Worm (Caenorhabditis elegans) whole organism, late embryonic: Measurements from ENCODE around the gene har-1.

Experiments
- ceh-48 ChIP-seq: sonication (generic microtip); optimal IDR thresholded peaks from 2 replicates; lab custom pipeline; 2016; ENCODE audit warnings: missing genetic modification characterization, inconsistent platforms, missing compliant biosample characterization
- ceh-6 ChIP-seq: fragments of 200-800 bp; sonication (Bioruptor generic); optimal IDR thresholded peaks from 2 replicates; lab custom pipeline; 2018; ENCODE audit warnings: mild to moderate bottlenecking, missing genetic modification characterization, missing compliant biosample characterization
- sox-4 ChIP-seq: sonication (generic microtip); optimal IDR thresholded peaks from 2 replicates; lab custom pipeline; 2017; ENCODE audit warnings: mild to moderate bottlenecking, missing genetic modification characterization, inconsistent platforms, missing compliant biosample characterization

DNA sequence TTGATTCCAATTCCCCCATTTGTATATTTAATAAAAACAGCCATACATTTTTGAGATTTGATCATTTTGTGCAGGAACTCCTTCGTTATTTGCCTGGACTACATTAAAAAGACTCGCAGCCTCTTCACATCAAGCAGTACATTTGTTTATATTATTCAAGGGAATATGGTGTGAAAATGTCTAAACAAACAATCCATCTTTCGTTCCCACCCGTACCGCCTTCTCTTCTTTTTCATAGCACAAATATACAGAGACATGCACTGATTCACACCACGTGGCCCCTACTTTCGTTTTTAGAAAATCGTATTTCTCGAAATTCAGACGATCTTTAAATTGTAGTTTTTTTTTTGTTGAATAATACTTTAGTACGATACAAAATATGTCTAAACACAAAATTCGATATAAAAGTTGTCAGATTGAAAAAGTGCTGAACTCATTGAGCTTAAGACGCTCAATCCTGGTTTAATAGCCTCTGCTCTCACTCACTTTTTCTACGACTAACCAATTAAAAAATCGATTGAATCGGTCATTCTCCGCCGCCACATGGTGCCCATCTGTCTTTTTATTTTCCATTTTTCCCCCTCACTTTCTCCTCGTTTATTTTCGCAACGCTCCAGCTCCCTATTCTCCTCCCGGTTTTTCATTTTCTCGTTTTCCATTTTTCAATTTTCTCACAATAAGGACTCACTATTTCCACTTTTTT is 43.6 kb downstream of the har-1 start:
- TF ChIP-seq sox-4 (tag; lab: Kevin White, UChicago) (no peak), ceh-48 (tag; lab: Kevin White, UChicago) (no peak), ceh-6 (GFP tag; lab: Kevin White, UChicago) (no peak)
